Worm (Caenorhabditis elegans): Measurements from ENCODE around the gene F17C11.26.

- TF ChIP-seq nhr-12 (tag; optimal IDR thresholded peaks at IDR 0.05) (no peak), blmp-1 (tag; optimal IDR thresholded peaks at IDR 0.05) (no peak), lsy-2 (tag; optimal IDR thresholded peaks at IDR 0.05) (no peak), fkh-10 (GFP tag; optimal IDR thresholded peaks at IDR 0.05) (no peak)
These were observed 10.1 kb upstream of the F17C11.26 start, which contains the start of gene scvp-1 for ce11 chrV:10931189-10931588.
